Fruit fly (Drosophila melanogaster) whole organism, embryonic: ENCODE measurements around the gene Exn.

Experiments used
- Ada2b ChIP-seq: fragments of 200-800 bp; sonication (Bioruptor generic); IDR thresholded peaks from 2 replicates; pipeline ENCODE4 v1.3.6; 2022; ENCODE audit warnings: missing biosample characterization, missing genetic modification characterization
- CG10979 ChIP-seq: fragments of 200-800 bp; sonication (Bioruptor generic); optimal IDR thresholded peaks from 2 replicates; lab custom pipeline; 2018; ENCODE audit warnings: missing biosample characterization, mild to moderate bottlenecking, missing genetic modification characterization, moderate library complexity
- CG11093 ChIP-seq: fragments of 200-800 bp; sonication (Bioruptor generic); IDR thresholded peaks from 3 replicates; pipeline ENCODE4 v1.3.6; 2022; ENCODE audit warnings: missing biosample characterization, missing genetic modification characterization
- CG1233 ChIP-seq: fragments of 200-800 bp; sonication (Bioruptor generic); optimal IDR thresholded peaks from 4 replicates; lab custom pipeline; 2018; ENCODE audit warnings: missing biosample characterization, mild to moderate bottlenecking, missing genetic modification characterization
- CG2116 ChIP-seq: fragments of 200-800 bp; sonication (Bioruptor generic); optimal IDR thresholded peaks from 3 replicates; lab custom pipeline; 2018; ENCODE audit warnings: missing biosample characterization, mild to moderate bottlenecking, missing genetic modification characterization
- CG2875 ChIP-seq: fragments of 200-800 bp; sonication (Bioruptor generic); optimal IDR thresholded peaks from 2 replicates; lab custom pipeline; 2017; ENCODE audit warnings: missing biosample characterization, mild to moderate bottlenecking, missing genetic modification characterization, missing genetic modification reagents
- CG31441 ChIP-seq: fragments of 200-800 bp; sonication (Bioruptor generic); IDR thresholded peaks from 2 replicates; pipeline ENCODE4 v1.3.6; 2022; ENCODE audit warnings: missing biosample characterization, missing genetic modification characterization
- CG4328 ChIP-seq: fragments of 200-800 bp; sonication (Bioruptor generic); optimal IDR thresholded peaks from 3 replicates; lab custom pipeline; 2017; ENCODE audit warnings: missing biosample characterization, missing genetic modification reagents, missing genetic modification characterization
- CG4424 ChIP-seq: fragments of 200-800 bp; sonication (Bioruptor generic); optimal IDR thresholded peaks from 3 replicates; lab custom pipeline; 2016; ENCODE audit warnings: missing biosample characterization, missing genetic modification characterization
- CG7372 ChIP-seq: fragments of 200-800 bp; sonication (Bioruptor generic); IDR thresholded peaks from 2 replicates; pipeline ENCODE4 v1.3.6; 2022; ENCODE audit warnings: missing biosample characterization, missing genetic modification characterization
- CG8290 ChIP-seq, 3 experiments: fragments of 200-800 bp; sonication (Bioruptor generic); optimal IDR thresholded peaks; 2 replicates each; lab custom pipeline; 2016 to 2019; ENCODE audit warnings: missing biosample characterization in 3 of 3, missing genetic modification characterization in 3 of 3, mild to moderate bottlenecking in 2 of 3, moderate library complexity in 1 of 3
- CTCF ChIP-seq: fragments of 200-800 bp; sonication (Bioruptor generic); optimal IDR thresholded peaks from 2 replicates; lab custom pipeline; 2017; ENCODE audit warnings: missing biosample characterization, mild to moderate bottlenecking, missing genetic modification characterization, moderate library complexity
- Dad ChIP-seq: fragments of 200-800 bp; sonication (Bioruptor generic); optimal IDR thresholded peaks from 3 replicates; lab custom pipeline; 2016; ENCODE audit warnings: missing biosample characterization, missing genetic modification characterization
- Dip3 ChIP-seq: fragments of 200-800 bp; sonication (Bioruptor generic); optimal IDR thresholded peaks from 3 replicates; lab custom pipeline; 2016; ENCODE audit warnings: missing biosample characterization, missing genetic modification characterization
- E2f2 ChIP-seq: fragments of 200-800 bp; sonication (Bioruptor generic); IDR thresholded peaks from 2 replicates; pipeline ENCODE4 v1.3.6; 2022; ENCODE audit warnings: missing biosample characterization, missing genetic modification characterization
- Ets65A ChIP-seq: fragments of 200-800 bp; sonication (Bioruptor generic); peaks from one replicate; lab custom pipeline; 2016; ENCODE audit warnings: missing biosample characterization, missing genetic modification characterization
- Fer2 ChIP-seq: fragments of 200-800 bp; sonication (Bioruptor generic); optimal IDR thresholded peaks from 2 replicates; lab custom pipeline; 2018; ENCODE audit warnings: missing biosample characterization, mild to moderate bottlenecking, missing genetic modification characterization, moderate library complexity
- Fer3 ChIP-seq: fragments of 200-800 bp; sonication (Bioruptor generic); optimal IDR thresholded peaks from 2 replicates; lab custom pipeline; 2018; ENCODE audit warnings: missing biosample characterization, mild to moderate bottlenecking, missing genetic modification characterization, moderate library complexity
- Hmr ChIP-seq: fragments of 200-800 bp; sonication (Bioruptor generic); optimal IDR thresholded peaks from 3 replicates; lab custom pipeline; 2017; ENCODE audit warnings: mild to moderate bottlenecking, missing biosample characterization, missing genetic modification reagents, missing genetic modification characterization
- Lhr ChIP-seq: fragments of 200-800 bp; sonication (Bioruptor generic); optimal IDR thresholded peaks from 3 replicates; lab custom pipeline; 2017; ENCODE audit warnings: mild to moderate bottlenecking, missing biosample characterization, missing genetic modification reagents, missing genetic modification characterization
- Meics ChIP-seq: fragments of 200-800 bp; sonication (Bioruptor generic); optimal IDR thresholded peaks from 2 replicates; lab custom pipeline; 2017; ENCODE audit warnings: missing biosample characterization, mild to moderate bottlenecking, missing genetic modification characterization
- NfI ChIP-seq: fragments of 200-800 bp; sonication (Bioruptor generic); optimal IDR thresholded peaks from 3 replicates; lab custom pipeline; 2018; ENCODE audit warnings: missing biosample characterization, mild to moderate bottlenecking, missing genetic modification characterization, moderate library complexity
- Oli ChIP-seq: fragments of 200-800 bp; sonication (Bioruptor generic); optimal IDR thresholded peaks from 2 replicates; lab custom pipeline; 2018; ENCODE audit warnings: missing biosample characterization, mild to moderate bottlenecking, missing genetic modification characterization, moderate library complexity
- Scr ChIP-seq: fragments of 200-800 bp; sonication (Bioruptor generic); IDR thresholded peaks from 2 replicates; pipeline ENCODE4 v1.3.6; 2022; ENCODE audit warnings: missing biosample characterization, missing genetic modification characterization; ENCODE audit not compliant: partially characterized antibody
- Sin3A ChIP-seq: fragments of >200 bp; optimal IDR thresholded peaks from 2 replicates; lab custom pipeline; 2018
- Sry-δ ChIP-seq: fragments of 200-800 bp; sonication (Bioruptor generic); optimal IDR thresholded peaks from 2 replicates; lab custom pipeline; 2016; ENCODE audit warnings: missing biosample characterization, missing genetic modification characterization
- al ChIP-seq: fragments of 200-800 bp; sonication (Bioruptor generic); IDR thresholded peaks from 2 replicates; pipeline ENCODE4 v1.3.6; 2022; ENCODE audit warnings: missing biosample characterization, missing genetic modification characterization
- az2 ChIP-seq: fragments of 200-800 bp; sonication (Bioruptor generic); optimal IDR thresholded peaks from 3 replicates; lab custom pipeline; 2016; ENCODE audit warnings: missing biosample characterization, missing genetic modification characterization
- chinmo ChIP-seq: fragments of 200-800 bp; sonication (Bioruptor generic); IDR thresholded peaks from 4 replicates; pipeline ENCODE4 v1.3.6; 2022; ENCODE audit warnings: missing biosample characterization, missing genetic modification characterization; ENCODE audit not compliant: partially characterized antibody
- chm ChIP-seq: fragments of 200-800 bp; sonication (Bioruptor generic); IDR thresholded peaks from 2 replicates; pipeline ENCODE4 v1.3.6; 2022; ENCODE audit warnings: missing biosample characterization, missing genetic modification characterization
- dimm ChIP-seq: fragments of 200-800 bp; sonication (Bioruptor generic); IDR thresholded peaks from 2 replicates; pipeline ENCODE4 v1.3.6; 2022; ENCODE audit warnings: missing biosample characterization, missing genetic modification characterization
- emc ChIP-seq: fragments of 200-800 bp; sonication (Bioruptor generic); optimal IDR thresholded peaks from 2 replicates; lab custom pipeline; 2016; ENCODE audit warnings: missing biosample characterization, missing genetic modification characterization
- ftz-f1 ChIP-seq: fragments of 200-800 bp; sonication (Bioruptor generic); optimal IDR thresholded peaks from 2 replicates; lab custom pipeline; 2016; ENCODE audit warnings: missing biosample characterization, missing genetic modification characterization
- grn ChIP-seq: fragments of 200-800 bp; sonication (Bioruptor generic); optimal IDR thresholded peaks from 3 replicates; lab custom pipeline; 2017; ENCODE audit warnings: missing biosample characterization, missing genetic modification characterization
- ind ChIP-seq: fragments of 200-800 bp; sonication (Bioruptor generic); optimal IDR thresholded peaks from 3 replicates; lab custom pipeline; 2016; ENCODE audit warnings: missing biosample characterization, missing genetic modification characterization
- nerfin-2 ChIP-seq: fragments of 200-800 bp; sonication (Bioruptor generic); IDR thresholded peaks from 2 replicates; pipeline ENCODE4 v1.3.6; 2022; ENCODE audit warnings: missing biosample characterization, missing genetic modification characterization; ENCODE audit not compliant: partially characterized antibody
- pita ChIP-seq: fragments of 200-800 bp; sonication (Bioruptor generic); optimal IDR thresholded peaks from 2 replicates; lab custom pipeline; 2017; ENCODE audit warnings: missing biosample characterization, mild to moderate bottlenecking, missing genetic modification characterization
- ranshi ChIP-seq: fragments of 200-800 bp; sonication (Bioruptor generic); IDR thresholded peaks from 2 replicates; pipeline ENCODE4 v1.3.6; 2022; ENCODE audit warnings: missing biosample characterization, missing genetic modification characterization
- run ChIP-seq: fragments of 200-800 bp; sonication (Bioruptor generic); optimal IDR thresholded peaks from 3 replicates; lab custom pipeline; 2018; ENCODE audit warnings: missing biosample characterization, mild to moderate bottlenecking, missing genetic modification characterization
- scrt ChIP-seq: fragments of 200-800 bp; sonication (Bioruptor generic); optimal IDR thresholded peaks from 2 replicates; lab custom pipeline; 2018; ENCODE audit warnings: missing biosample characterization, mild to moderate bottlenecking, missing genetic modification characterization, moderate library complexity
- ssp ChIP-seq: fragments of 200-800 bp; sonication (Bioruptor generic); IDR thresholded peaks from 2 replicates; pipeline ENCODE4 v1.3.6; 2022; ENCODE audit warnings: missing biosample characterization, missing genetic modification characterization
- stc ChIP-seq: fragments of 200-800 bp; sonication (Bioruptor generic); IDR thresholded peaks from 2 replicates; pipeline ENCODE4 v1.3.6; 2022; ENCODE audit warnings: missing biosample characterization, missing genetic modification characterization
- tin ChIP-seq: fragments of 200-800 bp; sonication (Bioruptor generic); optimal IDR thresholded peaks from 3 replicates; lab custom pipeline; 2016; ENCODE audit warnings: missing biosample characterization, missing genetic modification characterization
- tna ChIP-seq: fragments of 200-800 bp; sonication (Bioruptor generic); IDR thresholded peaks from 2 replicates; pipeline ENCODE4 v1.3.6; 2022; ENCODE audit warnings: missing biosample characterization, missing genetic modification characterization; ENCODE audit not compliant: partially characterized antibody
- trh ChIP-seq: fragments of 200-800 bp; sonication (Bioruptor generic); optimal IDR thresholded peaks from 2 replicates; lab custom pipeline; 2016; ENCODE audit warnings: missing biosample characterization, missing genetic modification characterization
- tx ChIP-seq: fragments of 200-800 bp; sonication (Bioruptor generic); optimal IDR thresholded peaks from 2 replicates; lab custom pipeline; 2016; ENCODE audit warnings: missing biosample characterization, missing genetic modification characterization
- unc-4 ChIP-seq: fragments of 200-800 bp; sonication (Bioruptor generic); IDR thresholded peaks from 2 replicates; pipeline ENCODE4 v1.3.6; 2022; ENCODE audit warnings: missing biosample characterization, missing genetic modification characterization; ENCODE audit not compliant: partially characterized antibody
- zen2 ChIP-seq: fragments of 200-800 bp; sonication (Bioruptor generic); IDR thresholded peaks from 3 replicates; pipeline ENCODE4 v1.3.6; 2022; ENCODE audit warnings: missing biosample characterization, missing genetic modification characterization; ENCODE audit not compliant: partially characterized antibody
- zfh2 ChIP-seq: fragments of 200-800 bp; sonication (Bioruptor generic); optimal IDR thresholded peaks from 2 replicates; lab custom pipeline; 2016; ENCODE audit warnings: missing biosample characterization, missing genetic modification characterization

The Exn gene

dm6 chr3L:17009715-17010491 lies 40.1 kb downstream of the Exn start (continued):
- peak; percentile 27 for TF ChIP-seq NfI
- no peak for TF ChIP-seq Dip3 (GFP tag; lab: Kevin White, UChicago)
- TF ChIP-seq CG1233 (GFP tag; lab: Kevin White, UChicago), result peak; percentile 21
- peak; percentile 37; the same call in 1 of the 2 replicates for TF ChIP-seq Ada2b
- TF ChIP-seq Fer3 (tag; lab: Kevin White, UChicago), result peak; percentile 32
- peak; percentile 24; the same call in 1 of the 2 replicates for TF ChIP-seq al (GFP tag; lab: Robert Waterston, UW)
- peak; percentile 40; the same call in 1 of the 2 replicates for TF ChIP-seq unc-4
- TF ChIP-seq Sry-δ (GFP tag; lab: Kevin White, UChicago), result no peak
- peak; percentile 45 for TF ChIP-seq Meics (GFP tag; lab: Kevin White, UChicago)
- TF ChIP-seq az2 (GFP tag; lab: Kevin White, UChicago), result no peak
- no peak for TF ChIP-seq nerfin-2 (GFP tag; lab: Robert Waterston, UW)
- TF ChIP-seq CG2875 (GFP tag; lab: Kevin White, UChicago), result no peak
- TF ChIP-seq CG11093, result no peak
- TF ChIP-seq CTCF (GFP tag; lab: Kevin White, UChicago), result no peak
- TF ChIP-seq chm (GFP tag; lab: Robert Waterston, UW), result peak; percentile 42; the same call in 1 of the 2 replicates
- peak; percentile 41 for TF ChIP-seq Oli (tag; lab: Kevin White, UChicago)
- TF ChIP-seq Ets65A (GFP tag; lab: Kevin White, UChicago), result peak; percentile 91
- peak; percentile 31 for TF ChIP-seq CG4328 (GFP tag; lab: Kevin White, UChicago)
- no peak for TF ChIP-seq ind (GFP tag; lab: Kevin White, UChicago)
- TF ChIP-seq CG31441 (GFP tag; lab: Robert Waterston, UW), result no peak
- TF ChIP-seq CG8290 (GFP tag; optimal IDR thresholded peaks at IDR 0.05; lab: Kevin White, UChicago), result peak; percentile 39
- TF ChIP-seq CG8290 (tag; optimal IDR thresholded peaks at IDR 0.05; lab: Kevin White, UChicago), result peak; percentile 10 to 87
- no peak for TF ChIP-seq ssp (GFP tag; lab: Robert Waterston, UW)
- no peak for TF ChIP-seq CG7372 (GFP tag; lab: Robert Waterston, UW)
- TF ChIP-seq Dad, result no peak
- TF ChIP-seq grn (GFP tag; lab: Kevin White, UChicago), result peak; percentile 47
- TF ChIP-seq Sin3A (lab: Kevin White, UChicago), result no peak
- TF ChIP-seq run, result peak; percentile 32
- no peak for TF ChIP-seq Fer2 (tag; lab: Kevin White, UChicago)
- no peak for TF ChIP-seq CG2116 (GFP tag; lab: Kevin White, UChicago)
- no peak; the same call in 1 of the 2 replicates for TF ChIP-seq E2f2 (GFP tag; lab: Robert Waterston, UW)
- no peak for TF ChIP-seq trh
- peak; percentile 50 for TF ChIP-seq Hmr (GFP tag; lab: Kevin White, UChicago)
- TF ChIP-seq zfh2 (GFP tag; lab: Kevin White, UChicago), result peak; percentile 31
- TF ChIP-seq Lhr (GFP tag; lab: Kevin White, UChicago), result no peak
- TF ChIP-seq CG4424 (GFP tag; lab: Kevin White, UChicago), result peak; percentile 34
- TF ChIP-seq pita, result no peak
- peak; percentile 19; the same call in 1 of the 2 replicates for TF ChIP-seq tna
- peak; percentile 50 for TF ChIP-seq scrt (GFP tag; lab: Kevin White, UChicago)
- TF ChIP-seq emc (GFP tag; lab: Kevin White, UChicago), result no peak
- TF ChIP-seq ranshi (GFP tag; lab: Robert Waterston, UW), result 0 out of 2 replicates have a peak, but pooled peaks have one; percentile 26
- peak; percentile 47; the same call in 1 of the 2 replicates for TF ChIP-seq Scr
- TF ChIP-seq zen2, result 0 out of 3 replicates have a peak, but pooled peaks have one; percentile 28
- peak; percentile 80 for TF ChIP-seq ftz-f1
- TF ChIP-seq chinmo (GFP tag; lab: Robert Waterston, UW), result peak; percentile 100
- no peak for TF ChIP-seq tx (GFP tag; lab: Kevin White, UChicago)
- no peak for TF ChIP-seq tin (GFP tag; lab: Kevin White, UChicago)
- no peak for TF ChIP-seq dimm
- TF ChIP-seq CG10979 (tag; lab: Kevin White, UChicago), result no peak
- TF ChIP-seq stc (GFP tag; lab: Robert Waterston, UW), result peak; percentile 45; the same call in 1 of the 2 replicates
